Worm (Caenorhabditis elegans): ENCODE data around the gene srbc-30.

The srbc-30 gene

ce11 chrV:3442609-3443008, 37.6 kb downstream of the srbc-30 start:
- TF ChIP-seq efl-1 (optimal IDR thresholded peaks at IDR 0.05), result no peak
- peak in 1 of 2 experiments; percentile 71 for TF ChIP-seq efl-1 (GFP tag; optimal IDR thresholded peaks at IDR 0.05 in 1 of 2)
- no peak for TF ChIP-seq unc-86 (tag; optimal IDR thresholded peaks at IDR 0.05)
- no peak for TF ChIP-seq lin-39 (tag; optimal IDR thresholded peaks at IDR 0.05)

- no peak for TF ChIP-seq sptf-1 (tag; optimal IDR thresholded peaks at IDR 0.05)
- no peak for TF ChIP-seq skn-1 (tag; optimal IDR thresholded peaks at IDR 0.05)
- no peak for TF ChIP-seq aha-1 (tag; optimal IDR thresholded peaks at IDR 0.05)
- no peak for TF ChIP-seq sox-4 (tag; optimal IDR thresholded peaks at IDR 0.05)
- TF ChIP-seq hlh-17 (GFP tag; optimal IDR thresholded peaks at IDR 0.05; ENCODE audit: borderline replicate concordance), result no peak
- no peak for TF ChIP-seq nhr-84 (tag; optimal IDR thresholded peaks at IDR 0.05)
- TF ChIP-seq unc-98 (GFP tag; IDR thresholded peaks at IDR 0.05), result no peak
These were observed 48.7 kb downstream of the srbc-30 start, which contains the start of the genes T20D4.19 and srj-9 for ce11 chrV:3431535-3431990. T20D4.19 (minus strand) TSS chrV:3431635. srj-9 (plus strand) TSS chrV:3431940.

ce11 chrV:3428697-3429096, 51.5 kb downstream of the srbc-30 start, which contains the start of gene srab-20:
srab-20 (plus strand) TSS chrV:3428997.
- TF ChIP-seq snu-23 (GFP tag; optimal IDR thresholded peaks at IDR 0.05), result no peak
